Worm (Caenorhabditis elegans) whole organism, L4/young adult: ENCODE measurements around the gene elp-1.

Source experiments
- dao-5 ChIP-seq: sonication (generic microtip); optimal IDR thresholded peaks from 2 replicates; lab custom pipeline; 2016; ENCODE audit warnings: missing genotype, missing genetic modification characterization, moderate library complexity, missing compliant biosample characterization
- him-1 ChIP-seq: sonication (generic microtip); optimal IDR thresholded peaks from 2 replicates; lab custom pipeline; 2016; ENCODE audit warnings: missing genotype, missing genetic modification reagents, missing genetic modification characterization, missing compliant biosample characterization

ce11 chrV:20789105-20789504, 19.1 kb upstream of the elp-1 start, which contains the start of gene tpan-1:
- no peak for TF ChIP-seq dao-5 (tag; lab: Kevin White, UChicago)
- TF ChIP-seq him-1 (tag; lab: Kevin White, UChicago), result peak; percentile 94
